Worm (Caenorhabditis elegans) whole organism, mixed stage, embryonic: ENCODE results near the gene F13D12.10.

Experiments used
- M03D4.4 ChIP-seq: sonication (generic microtip); optimal IDR thresholded peaks from 2 replicates; lab custom pipeline; 2017; ENCODE audit warnings: mild to moderate bottlenecking, missing genetic modification characterization, missing compliant biosample characterization
- bed-3 ChIP-seq: fragments of 200-800 bp; sonication (Bioruptor generic); optimal IDR thresholded peaks from 3 replicates; lab custom pipeline; 2018; ENCODE audit warnings: mild to moderate bottlenecking, missing genetic modification characterization, moderate library complexity, missing compliant biosample characterization
- blmp-1 ChIP-seq: fragments of 150-350 bp; optimal IDR thresholded peaks from 2 replicates; lab custom pipeline; 2014; ENCODE audit warnings: missing biosample characterization, missing genetic modification characterization
- ceh-39 ChIP-seq: fragments of 150-350 bp; optimal IDR thresholded peaks from 2 replicates; lab custom pipeline; 2014; ENCODE audit warnings: missing biosample characterization, missing genetic modification characterization
- ceh-43 ChIP-seq: fragments of 200-800 bp; sonication (Bioruptor generic); optimal IDR thresholded peaks from 2 replicates; lab custom pipeline; 2018; ENCODE audit warnings: mild to moderate bottlenecking, missing genetic modification characterization, moderate library complexity, missing compliant biosample characterization
- ceh-83 ChIP-seq: fragments of 200-800 bp; sonication (Bioruptor generic); optimal IDR thresholded peaks from 2 replicates; lab custom pipeline; 2018; ENCODE audit warnings: mild to moderate bottlenecking, missing genetic modification characterization, missing compliant biosample characterization
- ces-1 ChIP-seq: fragments of 150-350 bp; optimal IDR thresholded peaks from 2 replicates; lab custom pipeline; 2014; ENCODE audit warnings: missing biosample characterization, missing genetic modification reagents, missing genetic modification characterization
- cnd-1 ChIP-seq: fragments of 200-800 bp; sonication (Bioruptor generic); optimal IDR thresholded peaks from 2 replicates; lab custom pipeline; 2018; ENCODE audit warnings: mild to moderate bottlenecking, missing genetic modification characterization, missing compliant biosample characterization
- drap-1 ChIP-seq: fragments of 200-800 bp; sonication (Bioruptor generic); optimal IDR thresholded peaks from 3 replicates; lab custom pipeline; 2018; ENCODE audit warnings: mild to moderate bottlenecking, missing genetic modification characterization, missing compliant biosample characterization
- elt-1 ChIP-seq: sonication (generic microtip); optimal IDR thresholded peaks from 2 replicates; lab custom pipeline; 2017; ENCODE audit warnings: missing genetic modification characterization, mild to moderate bottlenecking, missing compliant biosample characterization, antibody characterized with exemption, moderate library complexity, borderline replicate concordance; ENCODE audit not compliant: insufficient read depth
- elt-3 ChIP-seq: fragments of 150-350 bp; optimal IDR thresholded peaks from 2 replicates; lab custom pipeline; 2014; ENCODE audit warnings: missing biosample characterization, missing genetic modification characterization
- flh-1 ChIP-seq: fragments of 200-800 bp; sonication (Bioruptor generic); optimal IDR thresholded peaks from 2 replicates; lab custom pipeline; 2018; ENCODE audit warnings: mild to moderate bottlenecking, missing genetic modification characterization, moderate library complexity, missing compliant biosample characterization
- ham-2 ChIP-seq: fragments of 200-800 bp; sonication (Bioruptor generic); optimal IDR thresholded peaks from 2 replicates; lab custom pipeline; 2018; ENCODE audit warnings: mild to moderate bottlenecking, missing genetic modification characterization, missing compliant biosample characterization
- hlh-1 ChIP-seq: fragments of 150-350 bp; optimal IDR thresholded peaks from 2 replicates; lab custom pipeline; 2014; ENCODE audit warnings: missing biosample characterization, missing genetic modification reagents, missing genetic modification characterization
- lin-13 ChIP-seq: fragments of 150-350 bp; optimal IDR thresholded peaks from 2 replicates; lab custom pipeline; 2014; ENCODE audit warnings: missing biosample characterization, missing genetic modification characterization
- lin-32 ChIP-seq: fragments of 200-800 bp; sonication (Bioruptor generic); optimal IDR thresholded peaks from 2 replicates; lab custom pipeline; 2018; ENCODE audit warnings: mild to moderate bottlenecking, missing genetic modification characterization, missing compliant biosample characterization
- lsy-2 ChIP-seq: fragments of 150-350 bp; optimal IDR thresholded peaks from 2 replicates; lab custom pipeline; 2014; ENCODE audit warnings: missing biosample characterization, missing genetic modification characterization
- mab-5 ChIP-seq: fragments of 150-350 bp; optimal IDR thresholded peaks from 2 replicates; lab custom pipeline; 2014; ENCODE audit warnings: missing biosample characterization, missing genetic modification characterization
- mep-1 ChIP-seq: fragments of 150-350 bp; optimal IDR thresholded peaks from 2 replicates; lab custom pipeline; 2017; ENCODE audit warnings: missing biosample characterization, missing genetic modification reagents, missing genetic modification characterization, inconsistent platforms
- mls-2 ChIP-seq: sonication (generic microtip); optimal IDR thresholded peaks from 2 replicates; lab custom pipeline; 2016; ENCODE audit warnings: mild to moderate bottlenecking, missing genetic modification characterization, moderate library complexity, missing compliant biosample characterization
- nhr-12 ChIP-seq: fragments of 150-350 bp; optimal IDR thresholded peaks from 2 replicates; lab custom pipeline; 2014; ENCODE audit warnings: missing biosample characterization, missing genetic modification characterization
- nhr-2 ChIP-seq: fragments of 150-350 bp; optimal IDR thresholded peaks from 2 replicates; lab custom pipeline; 2014; ENCODE audit warnings: missing biosample characterization, missing genetic modification characterization
- nhr-237 ChIP-seq: fragments of 150-350 bp; optimal IDR thresholded peaks from 2 replicates; lab custom pipeline; 2014; ENCODE audit warnings: missing biosample characterization, missing genetic modification characterization
- nhr-28 ChIP-seq: fragments of 150-350 bp; optimal IDR thresholded peaks from 2 replicates; lab custom pipeline; 2014; ENCODE audit warnings: missing biosample characterization, missing genetic modification characterization
- nhr-76 ChIP-seq: sonication (generic microtip); optimal IDR thresholded peaks from 2 replicates; lab custom pipeline; 2017; ENCODE audit warnings: missing biosample characterization, missing genetic modification characterization
- pha-4 ChIP-seq: fragments of 150-350 bp; optimal IDR thresholded peaks from 2 replicates; lab custom pipeline; 2018; ENCODE audit warnings: missing biosample characterization, missing genetic modification reagents, missing genetic modification characterization
- sem-2 ChIP-seq: fragments of 200-800 bp; sonication (Bioruptor generic); optimal IDR thresholded peaks from 2 replicates; lab custom pipeline; 2018; ENCODE audit warnings: mild to moderate bottlenecking, missing genetic modification characterization, missing compliant biosample characterization
- snpc-4 ChIP-seq: fragments of 150-350 bp; optimal IDR thresholded peaks from 2 replicates; lab custom pipeline; 2014; ENCODE audit warnings: missing biosample characterization, missing genetic modification characterization
- sptf-1 ChIP-seq: sonication (generic microtip); optimal IDR thresholded peaks from 2 replicates; lab custom pipeline; 2017; ENCODE audit warnings: mild to moderate bottlenecking, missing genetic modification characterization, moderate library complexity, missing compliant biosample characterization
- tbx-8 ChIP-seq: fragments of 200-800 bp; sonication (Bioruptor generic); optimal IDR thresholded peaks from 2 replicates; lab custom pipeline; 2018; ENCODE audit warnings: mild to moderate bottlenecking, missing genetic modification characterization, moderate library complexity, missing compliant biosample characterization
- unc-120 ChIP-seq: sonication (generic microtip); optimal IDR thresholded peaks from 2 replicates; lab custom pipeline; 2017; ENCODE audit warnings: missing genetic modification characterization, missing compliant biosample characterization; ENCODE audit not compliant: poor library complexity, severe bottlenecking
- unc-39 ChIP-seq: fragments of 150-350 bp; optimal IDR thresholded peaks from 2 replicates; lab custom pipeline; 2014; ENCODE audit warnings: missing biosample characterization, missing genetic modification characterization
- unc-62 ChIP-seq: fragments of 150-350 bp; optimal IDR thresholded peaks from 2 replicates; lab custom pipeline; 2014; ENCODE audit warnings: missing biosample characterization, missing genetic modification reagents, missing genetic modification characterization
- zip-8 ChIP-seq: fragments of 150-350 bp; optimal IDR thresholded peaks from 2 replicates; lab custom pipeline; 2014; ENCODE audit warnings: missing biosample characterization, missing genetic modification characterization
- ztf-11 ChIP-seq: fragments of 150-350 bp; optimal IDR thresholded peaks from 2 replicates; lab custom pipeline; 2014; ENCODE audit warnings: missing biosample characterization, missing genetic modification characterization

F13D12.10 gene

DNA sequence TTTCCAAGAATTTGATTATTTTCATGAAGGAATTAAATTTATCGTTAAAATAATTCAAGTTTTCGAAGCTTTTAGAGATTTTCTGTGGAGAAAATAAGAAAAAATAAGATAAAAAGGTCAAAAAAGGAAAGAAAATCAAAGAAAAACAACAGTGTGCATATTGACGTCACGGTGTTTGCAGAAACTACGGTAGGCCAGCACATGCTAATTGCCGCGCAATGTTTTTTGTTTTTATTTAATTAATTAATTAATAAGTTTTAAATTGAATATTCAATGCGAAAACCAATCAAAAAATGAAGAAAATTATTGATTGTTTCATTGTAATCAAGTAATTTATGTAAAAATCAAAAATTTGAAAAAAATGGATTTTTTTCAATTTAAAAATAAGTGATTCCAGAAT, 34.3 kb downstream of the F13D12.10 start:
- TF ChIP-seq ham-2 (GFP tag; lab: Kevin White, UChicago) (no peak), unc-39 (tag; lab: Kevin White, UChicago) (no peak), mep-1 (tag; lab: Kevin White, UChicago) (peak; percentile 10), bed-3 (GFP tag; lab: Kevin White, UChicago) (no peak), nhr-28 (tag; lab: Kevin White, UChicago) (no peak), ceh-83 (GFP tag; lab: Kevin White, UChicago) (no peak), lsy-2 (tag; lab: Kevin White, UChicago) (peak; percentile 93), M03D4.4 (tag; lab: Kevin White, UChicago) (no peak), drap-1 (GFP tag; lab: Kevin White, UChicago) (no peak), elt-1 (no peak), mab-5 (tag; lab: Kevin White, UChicago) (no peak), sptf-1 (tag; lab: Kevin White, UChicago) (no peak), ceh-43 (GFP tag; lab: Kevin White, UChicago) (peak; percentile 17), pha-4 (tag; lab: Kevin White, UChicago) (no peak), hlh-1 (tag; lab: Kevin White, UChicago) (no peak), cnd-1 (no peak), flh-1 (GFP tag; lab: Kevin White, UChicago) (no peak), ztf-11 (tag; lab: Kevin White, UChicago) (no peak), ces-1 (peak; percentile 59), mls-2 (no peak)

DNA sequence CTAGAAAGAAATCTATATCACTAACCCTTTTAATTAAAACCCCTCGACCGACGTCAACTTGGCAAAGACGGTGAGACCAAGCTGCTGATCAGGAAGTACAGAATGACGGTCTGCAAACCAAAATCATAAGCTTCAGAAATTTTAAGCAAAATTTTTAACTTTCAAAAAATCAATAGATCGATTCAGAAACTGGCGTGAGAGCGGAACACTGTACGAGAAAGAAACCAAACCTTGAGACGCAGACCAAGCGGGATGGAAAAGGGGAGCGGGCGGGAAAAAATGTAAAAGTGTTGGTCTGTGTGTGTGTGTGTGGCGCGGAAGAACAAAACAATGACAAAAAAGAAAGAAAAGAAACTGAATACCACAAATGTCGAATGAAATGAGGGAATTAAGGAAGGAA, 34.9 kb downstream of the F13D12.10 start, which contains the start of the genes F44E5.17 and gpb-1:
TSS of gene F44E5.17 (minus strand) at position 101 of the 400 bp plus-strand sequence.
TSS of gene gpb-1 (minus strand) at position 118 of the 400 bp plus-strand sequence.
- TF ChIP-seq bed-3 (GFP tag; lab: Kevin White, UChicago), result no peak
- no peak for TF ChIP-seq M03D4.4 (tag; lab: Kevin White, UChicago)
- TF ChIP-seq lin-13 (tag; lab: Kevin White, UChicago), result no peak
- TF ChIP-seq nhr-28 (tag; lab: Kevin White, UChicago), result no peak
- TF ChIP-seq mab-5 (tag; lab: Kevin White, UChicago), result no peak
- TF ChIP-seq pha-4 (tag; lab: Kevin White, UChicago), result no peak
- no peak for TF ChIP-seq unc-62
- TF ChIP-seq blmp-1 (tag; lab: Kevin White, UChicago), result no peak
- no peak for TF ChIP-seq ceh-83 (GFP tag; lab: Kevin White, UChicago)
- TF ChIP-seq tbx-8, result no peak
- no peak for TF ChIP-seq zip-8 (tag; lab: Kevin White, UChicago)
- TF ChIP-seq nhr-237 (tag; lab: Kevin White, UChicago), result no peak
- TF ChIP-seq ceh-39 (tag; lab: Kevin White, UChicago), result no peak
- TF ChIP-seq lsy-2 (tag; lab: Kevin White, UChicago), result no peak
- TF ChIP-seq, all 35 proteins: peak for 0

DNA sequence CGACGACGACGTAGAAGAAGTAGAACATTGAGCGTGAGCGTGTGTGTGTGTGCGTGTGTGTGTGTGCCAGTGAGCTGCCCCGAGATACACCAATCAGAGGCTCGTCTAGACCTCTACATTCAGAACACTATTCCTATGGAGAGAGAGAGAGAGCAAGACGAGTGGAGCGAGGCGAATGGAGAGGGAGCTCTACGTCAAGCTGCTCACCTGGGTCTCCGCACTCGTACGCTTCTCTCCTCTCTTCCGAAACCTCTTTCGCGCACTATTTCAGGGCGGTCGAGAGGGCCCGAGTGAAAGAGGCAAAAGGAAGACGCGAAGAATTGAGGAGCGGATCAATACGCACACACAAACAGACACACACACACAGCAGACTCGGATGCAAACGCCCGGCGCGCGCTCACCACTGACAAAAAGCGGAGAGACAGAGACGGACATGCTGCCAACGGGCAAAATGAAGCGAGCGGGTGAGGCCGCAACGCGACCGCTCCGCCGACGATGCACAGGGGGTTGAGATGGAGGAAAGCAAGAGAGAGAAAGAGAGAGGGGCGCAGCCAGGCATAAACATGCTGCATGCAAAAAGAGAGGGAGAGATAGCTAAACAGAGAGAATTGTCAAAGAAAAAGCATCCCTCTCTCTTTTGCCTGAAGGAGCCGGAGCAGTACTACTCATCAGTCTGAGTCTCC, 36.0 kb downstream of the F13D12.10 start:
- TF ChIP-seq nhr-2 (tag; lab: Kevin White, UChicago), result peak; percentile 22
- peak; percentile 83 for TF ChIP-seq M03D4.4 (tag; lab: Kevin White, UChicago)
- TF ChIP-seq bed-3 (GFP tag; lab: Kevin White, UChicago), result no peak
- peak; percentile 35 for TF ChIP-seq nhr-237 (tag; lab: Kevin White, UChicago)
- TF ChIP-seq pha-4 (tag; lab: Kevin White, UChicago), result peak; percentile 74
- no peak for TF ChIP-seq mab-5 (tag; lab: Kevin White, UChicago)
- peak; percentile 32 for TF ChIP-seq flh-1 (GFP tag; lab: Kevin White, UChicago)
- no peak for TF ChIP-seq nhr-28 (tag; lab: Kevin White, UChicago)
- TF ChIP-seq lsy-2 (tag; lab: Kevin White, UChicago), result peak; percentile 67
- TF ChIP-seq sptf-1 (tag; lab: Kevin White, UChicago), result peak; percentile 58
- TF ChIP-seq drap-1 (GFP tag; lab: Kevin White, UChicago), result peak; percentile 78
- no peak for TF ChIP-seq ceh-43 (GFP tag; lab: Kevin White, UChicago)
- peak; percentile 51 for TF ChIP-seq tbx-8
- TF ChIP-seq zip-8 (tag; lab: Kevin White, UChicago), result no peak
- peak; percentile 76 for TF ChIP-seq hlh-1 (tag; lab: Kevin White, UChicago)
- TF ChIP-seq sem-2 (GFP tag; lab: Kevin White, UChicago), result no peak
- no peak for TF ChIP-seq snpc-4
- peak; percentile 54 for TF ChIP-seq lin-13 (tag; lab: Kevin White, UChicago)
- TF ChIP-seq elt-1, result no peak
- TF ChIP-seq unc-39 (tag; lab: Kevin White, UChicago), result peak; percentile 9
- no peak for TF ChIP-seq nhr-76 (tag; lab: Kevin White, UChicago)
- peak; percentile 65 for TF ChIP-seq mls-2
- TF ChIP-seq ces-1, result peak; percentile 42
- peak; percentile 99 for TF ChIP-seq ham-2 (GFP tag; lab: Kevin White, UChicago)
- peak; percentile 29 for TF ChIP-seq cnd-1
- peak; percentile 99 for TF ChIP-seq unc-120 (tag; lab: Kevin White, UChicago)
- TF ChIP-seq mep-1 (tag; lab: Kevin White, UChicago), result peak; percentile 65
- peak; percentile 36 for TF ChIP-seq lin-32 (GFP tag; lab: Kevin White, UChicago)
- peak; percentile 74 for TF ChIP-seq ceh-83 (GFP tag; lab: Kevin White, UChicago)
- peak; percentile 71 for TF ChIP-seq unc-62
- TF ChIP-seq ztf-11 (tag; lab: Kevin White, UChicago), result no peak
- TF ChIP-seq blmp-1 (tag; lab: Kevin White, UChicago), result no peak
- no peak for TF ChIP-seq elt-3 (tag; lab: Kevin White, UChicago)
- TF ChIP-seq nhr-12 (tag; lab: Kevin White, UChicago), result no peak
- peak; percentile 31 for TF ChIP-seq ceh-39 (tag; lab: Kevin White, UChicago)
